Worm (Caenorhabditis elegans) whole organism, L2 larva: ENCODE measurements around the gene W09G12.9.

Experiments used
- C34F6.9 ChIP-seq: fragments of 150-350 bp; optimal IDR thresholded peaks from 2 replicates; lab custom pipeline; 2014; ENCODE audit warnings: missing biosample characterization, missing genetic modification characterization
- ama-1 ChIP-seq: fragments of 150-350 bp; optimal IDR thresholded peaks from 2 replicates; lab custom pipeline; 2018; ENCODE audit warnings: inconsistent platforms
- ceh-82 ChIP-seq: fragments of 150-350 bp; optimal IDR thresholded peaks from 2 replicates; lab custom pipeline; 2014; ENCODE audit warnings: missing biosample characterization, missing genetic modification characterization
- lin-39 ChIP-seq: fragments of 150-350 bp; optimal IDR thresholded peaks from 2 replicates; lab custom pipeline; 2014; ENCODE audit warnings: missing biosample characterization, missing genetic modification reagents, missing genetic modification characterization
- nhr-21 ChIP-seq: fragments of 150-350 bp; optimal IDR thresholded peaks from 2 replicates; lab custom pipeline; 2014; ENCODE audit warnings: missing biosample characterization, missing genetic modification characterization
- nhr-23 ChIP-seq: fragments of 150-350 bp; optimal IDR thresholded peaks from 2 replicates; lab custom pipeline; 2014; ENCODE audit warnings: missing biosample characterization, missing genetic modification reagents, missing genetic modification characterization
- nhr-77 ChIP-seq: fragments of 150-350 bp; optimal IDR thresholded peaks from 2 replicates; lab custom pipeline; 2014; ENCODE audit warnings: missing biosample characterization, missing genetic modification characterization
- skn-1 ChIP-seq: sonication (generic microtip); optimal IDR thresholded peaks from 2 replicates; lab custom pipeline; 2017; ENCODE audit warnings: missing biosample characterization, missing genetic modification characterization
- ztf-4 ChIP-seq: fragments of 150-350 bp; optimal IDR thresholded peaks from 2 replicates; lab custom pipeline; 2014; ENCODE audit warnings: missing biosample characterization, missing genetic modification characterization

DNA sequence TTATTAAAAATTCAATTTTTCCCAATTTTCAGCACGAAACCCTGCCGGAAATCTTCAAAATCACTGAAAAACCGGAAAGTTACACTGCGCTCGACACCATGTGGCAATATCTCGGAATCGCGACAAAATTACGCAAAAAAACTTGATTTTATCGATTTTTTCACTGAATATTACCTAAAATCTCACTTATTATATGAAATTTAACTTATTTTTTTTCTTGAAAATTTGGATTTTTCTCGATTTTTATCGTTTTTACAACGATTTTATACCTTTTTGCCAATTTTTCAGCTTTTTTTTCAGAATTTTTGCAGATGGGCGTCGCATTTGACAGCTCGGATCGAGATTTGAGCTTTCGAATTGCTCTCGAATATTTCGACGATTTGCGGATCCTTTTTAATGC, 23.6 kb upstream of the W09G12.9 start, which contains the start of gene spl-3:
- no peak for TF ChIP-seq ztf-4 (tag; lab: Kevin White, UChicago)
- TF ChIP-seq nhr-77 (tag; lab: Kevin White, UChicago), result no peak
- TF ChIP-seq nhr-23 (tag; lab: Kevin White, UChicago), result no peak
- TF ChIP-seq lin-39 (tag; lab: Kevin White, UChicago), result no peak
- no peak for TF ChIP-seq ama-1
- TF ChIP-seq ceh-82 (tag; lab: Kevin White, UChicago), result no peak
- TF ChIP-seq nhr-21 (tag; lab: Kevin White, UChicago), result no peak
- no peak for TF ChIP-seq C34F6.9 (tag; lab: Kevin White, UChicago)
- no peak for TF ChIP-seq skn-1
